Worm (Caenorhabditis elegans) whole organism, late embryonic: ENCODE measurements around the gene F43E2.1.

ENCODE experiments used
- C08G9.2 ChIP-seq: sonication (generic microtip); optimal IDR thresholded peaks from 2 replicates; lab custom pipeline; 2016; ENCODE audit warnings: mild to moderate bottlenecking, missing genetic modification characterization, moderate library complexity, missing compliant biosample characterization
- F13H6.1 ChIP-seq: sonication (generic microtip); optimal IDR thresholded peaks from 2 replicates; lab custom pipeline; 2016; ENCODE audit warnings: missing genetic modification characterization, missing compliant biosample characterization
- K09A11.1 ChIP-seq: sonication (generic microtip); optimal IDR thresholded peaks from 2 replicates; lab custom pipeline; 2017; ENCODE audit warnings: antibody characterized with exemption, mild to moderate bottlenecking, missing genetic modification characterization, missing compliant biosample characterization; ENCODE audit not compliant: insufficient read depth
- T23F11.4 ChIP-seq: fragments of 200-800 bp; sonication (Bioruptor generic); optimal IDR thresholded peaks from 2 replicates; lab custom pipeline; 2018; ENCODE audit warnings: mild to moderate bottlenecking, missing genetic modification characterization, missing compliant biosample characterization
- Y22D7AL.16 ChIP-seq: sonication (generic microtip); optimal IDR thresholded peaks from 2 replicates; lab custom pipeline; 2016; ENCODE audit warnings: missing genetic modification characterization, missing compliant biosample characterization
- ama-1 ChIP-seq: fragments of 150-350 bp; optimal IDR thresholded peaks from 2 replicates; lab custom pipeline; 2014
- ceh-30 ChIP-seq: fragments of 150-350 bp; optimal IDR thresholded peaks from 2 replicates; lab custom pipeline; 2014; ENCODE audit warnings: missing biosample characterization, missing genetic modification characterization
- ceh-45 ChIP-seq: fragments of 200-800 bp; sonication (Bioruptor generic); IDR thresholded peaks from 2 replicates; pipeline ENCODE4 v1.3.6; 2022; ENCODE audit warnings: missing genetic modification reagents, missing genetic modification characterization, missing compliant biosample characterization
- ceh-6 ChIP-seq: fragments of 200-800 bp; sonication (Bioruptor generic); optimal IDR thresholded peaks from 2 replicates; lab custom pipeline; 2018; ENCODE audit warnings: mild to moderate bottlenecking, missing genetic modification characterization, missing compliant biosample characterization
- ceh-9 ChIP-seq: sonication (generic microtip); optimal IDR thresholded peaks from 2 replicates; lab custom pipeline; 2016; ENCODE audit warnings: mild to moderate bottlenecking, missing genetic modification characterization, inconsistent platforms, missing compliant biosample characterization
- dve-1 ChIP-seq: sonication (generic microtip); optimal IDR thresholded peaks from 2 replicates; lab custom pipeline; 2017; ENCODE audit warnings: antibody characterized with exemption, mild to moderate bottlenecking, missing genetic modification characterization, missing compliant biosample characterization
- elt-2 ChIP-seq: sonication (generic microtip); optimal IDR thresholded peaks from 2 replicates; lab custom pipeline; 2016; ENCODE audit warnings: missing genetic modification reagents, missing genetic modification characterization, missing compliant biosample characterization
- elt-4 ChIP-seq: sonication (generic microtip); optimal IDR thresholded peaks from 2 replicates; lab custom pipeline; 2016; ENCODE audit warnings: missing genetic modification characterization, missing compliant biosample characterization
- ets-4 ChIP-seq: sonication (generic microtip); optimal IDR thresholded peaks from 2 replicates; lab custom pipeline; 2016; ENCODE audit warnings: missing genetic modification characterization, missing compliant biosample characterization
- eyg-1 ChIP-seq: sonication (generic microtip); optimal IDR thresholded peaks from 2 replicates; lab custom pipeline; 2016; ENCODE audit warnings: missing genotype, missing genetic modification characterization, missing compliant biosample characterization
- fax-1 ChIP-seq: sonication (generic microtip); optimal IDR thresholded peaks from 2 replicates; lab custom pipeline; 2016; ENCODE audit warnings: missing genotype, missing genetic modification characterization, missing compliant biosample characterization
- fkh-6 ChIP-seq: sonication (generic microtip); optimal IDR thresholded peaks from 2 replicates; lab custom pipeline; 2016; ENCODE audit warnings: missing genetic modification characterization, missing compliant biosample characterization
- hlh-13 ChIP-seq: fragments of 200-800 bp; sonication (Bioruptor generic); optimal IDR thresholded peaks from 2 replicates; lab custom pipeline; 2018; ENCODE audit warnings: mild to moderate bottlenecking, missing genetic modification characterization, missing compliant biosample characterization
- hlh-30 ChIP-seq: sonication (generic microtip); optimal IDR thresholded peaks from 2 replicates; lab custom pipeline; 2017; ENCODE audit warnings: antibody characterized with exemption, missing genetic modification characterization, missing compliant biosample characterization; ENCODE audit not compliant: insufficient read depth
- hlh-8 ChIP-seq: sonication (generic microtip); optimal IDR thresholded peaks from 2 replicates; lab custom pipeline; 2016; ENCODE audit warnings: missing genotype, missing genetic modification characterization, missing compliant biosample characterization
- lin-11 ChIP-seq: fragments of 200-800 bp; sonication (Bioruptor generic); optimal IDR thresholded peaks from 2 replicates; lab custom pipeline; 2018; ENCODE audit warnings: mild to moderate bottlenecking, missing genetic modification characterization, missing compliant biosample characterization
- nhr-232 ChIP-seq: sonication (generic microtip); optimal IDR thresholded peaks from 2 replicates; lab custom pipeline; 2016; ENCODE audit warnings: missing genetic modification characterization, missing compliant biosample characterization
- npax-4 ChIP-seq: sonication (generic microtip); optimal IDR thresholded peaks from 2 replicates; lab custom pipeline; 2016; ENCODE audit warnings: missing genetic modification characterization, missing compliant biosample characterization
- odd-2 ChIP-seq: sonication (generic microtip); optimal IDR thresholded peaks from 2 replicates; lab custom pipeline; 2017; ENCODE audit warnings: antibody characterized with exemption, mild to moderate bottlenecking, missing genetic modification characterization, missing compliant biosample characterization
- pag-3 ChIP-seq: sonication (generic microtip); optimal IDR thresholded peaks from 2 replicates; lab custom pipeline; 2016; ENCODE audit warnings: missing compliant biosample characterization, missing genetic modification characterization, borderline replicate concordance
- pax-1 ChIP-seq: fragments of 150-350 bp; optimal IDR thresholded peaks from 2 replicates; lab custom pipeline; 2014; ENCODE audit warnings: missing biosample characterization, missing genetic modification characterization
- pha-2 ChIP-seq: sonication (generic microtip); optimal IDR thresholded peaks from 2 replicates; lab custom pipeline; 2017; ENCODE audit warnings: mild to moderate bottlenecking, missing genetic modification characterization, missing compliant biosample characterization
- pqm-1 ChIP-seq: sonication (generic microtip); optimal IDR thresholded peaks from 2 replicates; lab custom pipeline; 2016; ENCODE audit warnings: missing genetic modification characterization, missing compliant biosample characterization
- pros-1 ChIP-seq: fragments of 150-350 bp; optimal IDR thresholded peaks from 2 replicates; lab custom pipeline; 2014; ENCODE audit warnings: missing biosample characterization, missing genetic modification reagents, missing genetic modification characterization
- ref-2 ChIP-seq: sonication (generic microtip); optimal IDR thresholded peaks from 2 replicates; lab custom pipeline; 2016; ENCODE audit warnings: missing genetic modification characterization, missing compliant biosample characterization
- rnt-1 ChIP-seq: sonication (generic microtip); optimal IDR thresholded peaks from 2 replicates; lab custom pipeline; 2016; ENCODE audit warnings: missing genetic modification characterization, missing compliant biosample characterization
- sox-2 ChIP-seq: fragments of 200-800 bp; sonication (Bioruptor generic); IDR thresholded peaks from 2 replicates; pipeline ENCODE4 v1.3.6; 2022; ENCODE audit warnings: missing genetic modification reagents, missing genetic modification characterization, missing compliant biosample characterization
- syd-9 ChIP-seq: sonication (generic microtip); optimal IDR thresholded peaks from 2 replicates; lab custom pipeline; 2016; ENCODE audit warnings: mild to moderate bottlenecking, missing genetic modification characterization, moderate library complexity, missing compliant biosample characterization
- tbx-2 ChIP-seq: sonication (generic microtip); optimal IDR thresholded peaks from 2 replicates; lab custom pipeline; 2016; ENCODE audit warnings: missing genetic modification characterization, missing compliant biosample characterization
- unc-3 ChIP-seq, 2 experiments: fragments of 200-800 bp in 1 of 2; sonication (Bioruptor generic) in 1 of 2; sonication (generic microtip) in 1 of 2; conservative IDR thresholded peaks in 1 of 2; optimal IDR thresholded peaks in 1 of 2; 2 replicates each; pipeline versions ENCODE4 v1.3.6 to Lab custom; 2016 to 2022; ENCODE audit warnings: missing compliant biosample characterization in 2 of 2, missing genetic modification characterization in 2 of 2, missing genetic modification reagents in 1 of 2
- unc-42 ChIP-seq: sonication (generic microtip); optimal IDR thresholded peaks from 2 replicates; lab custom pipeline; 2016; ENCODE audit warnings: missing genotype, missing genetic modification characterization, missing compliant biosample characterization
- unc-86 ChIP-seq: sonication (generic microtip); optimal IDR thresholded peaks from 2 replicates; lab custom pipeline; 2016; ENCODE audit warnings: missing genetic modification characterization, missing compliant biosample characterization
- zip-5 ChIP-seq: sonication (generic microtip); optimal IDR thresholded peaks from 2 replicates; lab custom pipeline; 2016; ENCODE audit warnings: missing genetic modification characterization, missing compliant biosample characterization

Gene F43E2.1

ce11 chrII:7392052-7392694 lies 17.1 kb downstream of the F43E2.1 start (continued):
- TF ChIP-seq ceh-6 (GFP tag; lab: Kevin White, UChicago) (no peak), pha-2 (tag; lab: Kevin White, UChicago) (no peak), fkh-6 (no peak), pax-1 (tag; lab: Kevin White, UChicago) (no peak), lin-11 (tag; lab: Kevin White, UChicago) (no peak), ama-1 (no peak), odd-2 (tag; lab: Kevin White, UChicago) (no peak), eyg-1 (tag; lab: Kevin White, UChicago) (no peak), K09A11.1 (tag; lab: Kevin White, UChicago) (no peak), Y22D7AL.16 (tag; lab: Kevin White, UChicago) (no peak), ref-2 (tag; lab: Kevin White, UChicago) (no peak), F13H6.1 (tag; lab: Kevin White, UChicago) (no peak), unc-42 (tag; lab: Kevin White, UChicago) (no peak), ceh-30 (no peak), zip-5 (tag; lab: Kevin White, UChicago) (no peak), tbx-2 (peak; percentile 18), C08G9.2 (no peak), ceh-9 (tag; lab: Kevin White, UChicago) (no peak), pag-3 (tag; lab: Kevin White, UChicago) (no peak), rnt-1 (tag; lab: Kevin White, UChicago) (no peak), hlh-8 (no peak), hlh-13 (GFP tag; lab: Kevin White, UChicago) (no peak), unc-86 (no peak), pqm-1 (no peak), unc-3 (GFP tag; conservative IDR thresholded peaks at IDR 0.05; lab: Robert Waterston, UW) (no peak), unc-3 (tag; optimal IDR thresholded peaks at IDR 0.05; lab: Kevin White, UChicago) (no peak), pros-1 (tag; lab: Kevin White, UChicago) (no peak), ets-4 (no peak), elt-2 (tag; lab: Kevin White, UChicago) (no peak), nhr-232 (tag; lab: Kevin White, UChicago) (no peak), elt-4 (no peak), fax-1 (tag; lab: Kevin White, UChicago) (no peak), T23F11.4 (GFP tag; lab: Kevin White, UChicago) (no peak)

DNA sequence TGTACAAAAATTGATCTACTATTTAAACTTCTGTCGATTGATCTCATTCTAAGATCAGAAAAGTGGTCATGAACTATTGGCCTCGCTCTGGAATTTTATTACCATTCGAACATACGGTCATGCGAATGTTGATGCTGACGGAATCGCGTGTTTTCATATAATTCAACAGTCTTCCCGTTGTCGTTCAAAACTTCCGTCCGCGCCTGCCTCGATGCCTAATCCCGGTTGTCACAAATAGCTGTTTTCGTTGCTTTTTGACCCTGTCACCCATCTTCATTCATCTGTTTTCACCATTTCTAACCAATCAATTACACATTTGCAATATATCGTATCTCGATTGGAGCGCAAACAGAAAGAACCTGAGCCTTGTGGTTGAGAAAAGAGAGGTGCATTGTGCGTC lies 18.3 kb downstream of the F43E2.1 start:
- TF ChIP-seq zip-5 (tag; lab: Kevin White, UChicago) (no peak), pax-1 (tag; lab: Kevin White, UChicago) (no peak), ref-2 (tag; lab: Kevin White, UChicago) (no peak), syd-9 (no peak), dve-1 (no peak), sox-2 (no peak), nhr-232 (tag; lab: Kevin White, UChicago) (no peak), ceh-6 (GFP tag; lab: Kevin White, UChicago) (no peak), ceh-45 (GFP tag; lab: Robert Waterston, UW) (no peak), hlh-30 (tag; lab: Kevin White, UChicago) (no peak), T23F11.4 (GFP tag; lab: Kevin White, UChicago) (no peak), npax-4 (tag; lab: Kevin White, UChicago) (no peak), unc-42 (tag; lab: Kevin White, UChicago) (no peak)
